Fruit fly (Drosophila melanogaster): ENCODE data around the gene Or85f.

The Or85f gene

DNA sequence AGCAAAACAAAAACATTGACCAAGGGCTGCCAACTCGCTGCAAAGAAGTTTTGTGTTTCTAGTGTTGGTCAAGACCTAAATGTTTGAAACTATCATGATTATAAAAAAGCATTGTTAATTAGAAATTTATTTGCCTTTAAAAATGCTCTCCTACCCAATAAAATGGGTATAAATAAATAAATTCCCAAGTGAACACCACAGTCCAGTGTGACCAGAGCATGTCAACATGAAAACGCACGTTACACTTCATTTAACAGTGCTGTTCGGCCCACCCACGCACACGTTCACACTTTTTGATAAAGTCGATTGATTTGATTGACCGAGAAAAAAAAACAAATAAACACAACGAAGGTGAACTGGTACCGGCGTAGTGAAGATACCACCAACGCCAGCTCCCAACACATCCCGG is 6.1 kb downstream of the Or85f start, which contains the start of the genes CG9356, BBIP1 and CG8135 (continued):
- peak; percentile 77 for TF ChIP-seq Hmr (GFP tag; optimal IDR thresholded peaks at IDR 0.05)
- peak; percentile 56 for TF ChIP-seq lmd (GFP tag; IDR thresholded peaks at IDR 0.05)
- TF ChIP-seq ATbp (GFP tag; optimal IDR thresholded peaks at IDR 0.05) = no peak
- peak; percentile 47 for TF ChIP-seq salm (tag; optimal IDR thresholded peaks at IDR 0.05)
- TF ChIP-seq Asciz (GFP tag; optimal IDR thresholded peaks at IDR 0.05) = no peak
- TF ChIP-seq Bgb (GFP tag; IDR thresholded peaks at IDR 0.05; ENCODE audit: partially characterized antibody) = no peak
- peak; percentile 78 for TF ChIP-seq zfh2 (GFP tag; optimal IDR thresholded peaks at IDR 0.05)
- no peak; the same call in 1 of the 2 replicates for TF ChIP-seq gsb (GFP tag; IDR thresholded peaks at IDR 0.05)
- peak; percentile 100 for TF ChIP-seq trem (tag; optimal IDR thresholded peaks at IDR 0.05)
- TF ChIP-seq CG7271 (tag; optimal IDR thresholded peaks at IDR 0.05) = peak; percentile 76
- no peak for TF ChIP-seq C15 (GFP tag; IDR thresholded peaks at IDR 0.05)
- no peak for TF ChIP-seq Jarid2 (GFP tag; optimal IDR thresholded peaks at IDR 0.05)
- TF ChIP-seq sisA (GFP tag; IDR thresholded peaks at IDR 0.05) = peak; percentile 71
- TF ChIP-seq bigmax (GFP tag; optimal IDR thresholded peaks at IDR 0.05) = no peak
- peak; percentile 49 for TF ChIP-seq CrebB (tag; optimal IDR thresholded peaks at IDR 0.05)
- TF ChIP-seq Antp (GFP tag; optimal IDR thresholded peaks at IDR 0.05) = peak; percentile 73
- no peak; the same call in 1 of the 2 replicates for TF ChIP-seq sens-2 (GFP tag; IDR thresholded peaks at IDR 0.05)
- TF ChIP-seq Meics (GFP tag; optimal IDR thresholded peaks at IDR 0.05) = peak; percentile 41
- TF ChIP-seq CG17829 (tag; optimal IDR thresholded peaks at IDR 0.05) = peak; percentile 78
- TF ChIP-seq ro (GFP tag; IDR thresholded peaks at IDR 0.05) = no peak
- peak; percentile 22 for TF ChIP-seq CG6854 (GFP tag; optimal IDR thresholded peaks at IDR 0.05)
- TF ChIP-seq NFAT (GFP tag; IDR thresholded peaks at IDR 0.05) = peak; percentile 24; the same call in 1 of the 2 replicates
- TF ChIP-seq danr (GFP tag; IDR thresholded peaks at IDR 0.05) = no peak
- TF ChIP-seq CG13775 (GFP tag; optimal IDR thresholded peaks at IDR 0.05) = peak; percentile 72
- TF ChIP-seq Ptx1 (GFP tag; IDR thresholded peaks at IDR 0.05) = peak; percentile 71
- TF ChIP-seq CG9817 (tag; optimal IDR thresholded peaks at IDR 0.05) = peak; percentile 33
- TF ChIP-seq Dek (tag; optimal IDR thresholded peaks at IDR 0.05) = peak; percentile 45
- no peak for TF ChIP-seq pros (GFP tag; optimal IDR thresholded peaks at IDR 0.05)
- TF ChIP-seq HmgZ (tag; optimal IDR thresholded peaks at IDR 0.05) = peak; percentile 85
- peak; percentile 53 for TF ChIP-seq CG8089 (GFP tag; optimal IDR thresholded peaks at IDR 0.05)
- TF ChIP-seq ken (GFP tag; IDR thresholded peaks at IDR 0.05) = peak; percentile 66
- TF ChIP-seq Fer1 (GFP tag; optimal IDR thresholded peaks at IDR 0.05) = peak; percentile 78
- peak; percentile 82 for TF ChIP-seq Bteb2 (GFP tag; optimal IDR thresholded peaks at IDR 0.05)
- no peak for TF ChIP-seq CG15269 (tag; optimal IDR thresholded peaks at IDR 0.05)
- no peak for TF ChIP-seq CG11723 (GFP tag; optimal IDR thresholded peaks at IDR 0.05)
- TF ChIP-seq tna (GFP tag; IDR thresholded peaks at IDR 0.05; ENCODE audit: partially characterized antibody) = no peak
- peak; percentile 96 for TF ChIP-seq YL-1 (GFP tag; optimal IDR thresholded peaks at IDR 0.05)
- peak; percentile 69 for TF ChIP-seq CG13296 (GFP tag; optimal IDR thresholded peaks at IDR 0.05)
- no peak for TF ChIP-seq wdn (GFP tag; IDR thresholded peaks at IDR 0.05)
- TF ChIP-seq ranshi (GFP tag; IDR thresholded peaks at IDR 0.05) = peak; percentile 59
- TF ChIP-seq CG10209 (GFP tag; optimal IDR thresholded peaks at IDR 0.05) = peak; percentile 52
- peak; percentile 46 for TF ChIP-seq slou (GFP tag; optimal IDR thresholded peaks at IDR 0.05)
- TF ChIP-seq btn (GFP tag; optimal IDR thresholded peaks at IDR 0.05) = peak; percentile 63
- peak; percentile 69 for TF ChIP-seq Atf6 (GFP tag; IDR thresholded peaks at IDR 0.05)
- TF ChIP-seq seq (GFP tag; IDR thresholded peaks at IDR 0.05) = peak; percentile 46; the same call in 1 of the 2 replicates
- 0 out of 3 replicates have a peak, but pooled peaks have one; percentile 35 for TF ChIP-seq so (GFP tag; IDR thresholded peaks at IDR 0.05)
- peak; percentile 38; the same call in 1 of the 2 replicates for TF ChIP-seq CG6272 (GFP tag; IDR thresholded peaks at IDR 0.05)
- peak; percentile 63 for TF ChIP-seq Atf3 (GFP tag; optimal IDR thresholded peaks at IDR 0.05)
- no peak for TF ChIP-seq oc (tag; optimal IDR thresholded peaks at IDR 0.05)
- TF ChIP-seq Vsx1 (GFP tag; optimal IDR thresholded peaks at IDR 0.05) = no peak
- TF ChIP-seq CG13287 (GFP tag; IDR thresholded peaks at IDR 0.05; ENCODE audit: partially characterized antibody) = peak; percentile 71
